Worm (Caenorhabditis elegans) whole organism, midembryonic: ENCODE data around the gene uba-1.

Source experiments
- T22C8.4 ChIP-seq: fragments of 200-800 bp; sonication (Bioruptor generic); IDR thresholded peaks from 2 replicates; pipeline ENCODE4 v1.3.6; 2022; ENCODE audit warnings: missing genetic modification characterization, missing compliant biosample characterization
- cog-1 ChIP-seq: sonication (generic microtip); optimal IDR thresholded peaks from 2 replicates; lab custom pipeline; 2016; ENCODE audit warnings: missing genetic modification characterization, missing compliant biosample characterization
- flt-1 ChIP-seq: fragments of 200-800 bp; sonication (Bioruptor generic); IDR thresholded peaks from 2 replicates; pipeline ENCODE4 v1.3.6; 2022; ENCODE audit warnings: missing genetic modification characterization, missing compliant biosample characterization
- klf-2 ChIP-seq: fragments of 200-800 bp; sonication (Bioruptor generic); conservative IDR thresholded peaks from 2 replicates; pipeline ENCODE4 v1.3.6; 2022; ENCODE audit warnings: missing genetic modification reagents, missing genetic modification characterization, missing compliant biosample characterization
- med-1 ChIP-seq: sonication (generic microtip); optimal IDR thresholded peaks from 2 replicates; lab custom pipeline; 2017; ENCODE audit warnings: missing genetic modification characterization, mild to moderate bottlenecking, missing compliant biosample characterization, antibody characterized with exemption, missing genetic modification reagents; ENCODE audit not compliant: insufficient read depth
- ref-1 ChIP-seq: fragments of 200-800 bp; sonication (Bioruptor generic); conservative IDR thresholded peaks from 2 replicates; pipeline ENCODE4 v1.3.6; 2022; ENCODE audit warnings: missing genetic modification reagents, missing genetic modification characterization, missing compliant biosample characterization
- tab-1 ChIP-seq: fragments of 200-800 bp; sonication (Bioruptor generic); IDR thresholded peaks from 2 replicates; pipeline ENCODE4 v1.3.6; 2022; ENCODE audit warnings: missing genetic modification characterization, missing compliant biosample characterization
- ztf-23 ChIP-seq: fragments of 200-800 bp; sonication (Bioruptor generic); IDR thresholded peaks from 2 replicates; pipeline ENCODE4 v1.3.6; 2022; ENCODE audit warnings: missing genetic modification reagents, missing genetic modification characterization, missing compliant biosample characterization
- ztf-29 ChIP-seq: fragments of 200-800 bp; sonication (Bioruptor generic); IDR thresholded peaks from 2 replicates; pipeline ENCODE4 v1.3.6; 2022; ENCODE audit warnings: missing genetic modification reagents, missing genetic modification characterization, missing compliant biosample characterization

Gene uba-1

ce11 chrIV:9953333-9953732, 41.4 kb downstream of the uba-1 start, which contains the start of gene gon-1:
Gene gon-1, minus strand, starts transcription at chrIV:9953433.
- TF ChIP-seq ztf-29 (GFP tag; lab: Robert Waterston, UW) (no peak), ztf-23 (GFP tag; lab: Robert Waterston, UW) (no peak)

ce11 chrIV:9948035-9948434, 46.7 kb downstream of the uba-1 start:
- no peak for TF ChIP-seq ref-1 (GFP tag; lab: Robert Waterston, UW)
- TF ChIP-seq T22C8.4 (GFP tag; lab: Robert Waterston, UW) = no peak
- TF ChIP-seq med-1 (GFP tag; lab: Kevin White, UChicago) = no peak
- TF ChIP-seq cog-1 (tag; lab: Kevin White, UChicago) = no peak
- TF ChIP-seq flt-1 (GFP tag; lab: Robert Waterston, UW) = no peak
- TF ChIP-seq klf-2 (GFP tag; lab: Robert Waterston, UW) = no peak
- TF ChIP-seq ztf-29 (GFP tag; lab: Robert Waterston, UW) = no peak
- no peak for TF ChIP-seq tab-1
- TF ChIP-seq ztf-23 (GFP tag; lab: Robert Waterston, UW) = no peak

ce11 chrIV:9944279-9944678, 50.5 kb downstream of the uba-1 start:
- TF ChIP-seq tab-1 (no peak), ztf-29 (GFP tag; lab: Robert Waterston, UW) (no peak), klf-2 (GFP tag; lab: Robert Waterston, UW) (no peak), ztf-23 (GFP tag; lab: Robert Waterston, UW) (no peak), cog-1 (tag; lab: Kevin White, UChicago) (no peak), T22C8.4 (GFP tag; lab: Robert Waterston, UW) (no peak), med-1 (GFP tag; lab: Kevin White, UChicago) (no peak), flt-1 (GFP tag; lab: Robert Waterston, UW) (no peak), ref-1 (GFP tag; lab: Robert Waterston, UW) (no peak)

- no peak for TF ChIP-seq ztf-29 (GFP tag; lab: Robert Waterston, UW)
Measured at ce11 chrIV:9943214-9943613, 51.5 kb downstream of the uba-1 start.
